Worm (Caenorhabditis elegans) whole organism, L3 larva: ENCODE measurements around the gene K04G11.3.

Experiments used
- elt-3 ChIP-seq, 3 experiments: fragments of 150-350 bp in 1 of 3; sonication (generic microtip) in 2 of 3; optimal IDR thresholded peaks; 2 replicates in 2 of 3; 4 replicates in 1 of 3; lab custom pipeline; 2014 to 2017; ENCODE audit warnings: missing biosample characterization in 3 of 3, missing genetic modification characterization in 3 of 3
- nhr-11 ChIP-seq: fragments of 150-350 bp; optimal IDR thresholded peaks from 2 replicates; lab custom pipeline; 2014; ENCODE audit warnings: missing biosample characterization, missing genetic modification characterization
- nhr-12 ChIP-seq: fragments of 150-350 bp; optimal IDR thresholded peaks from 2 replicates; lab custom pipeline; 2014; ENCODE audit warnings: missing biosample characterization, missing genetic modification characterization
- sea-2 ChIP-seq: fragments of 150-350 bp; sonication (generic microtip); optimal IDR thresholded peaks from 4 replicates; lab custom pipeline; 2014; ENCODE audit warnings: missing biosample characterization, missing genetic modification reagents, missing genetic modification characterization
- snpc-4 ChIP-seq: fragments of 150-350 bp; optimal IDR thresholded peaks from 2 replicates; lab custom pipeline; 2014; ENCODE audit warnings: missing biosample characterization, missing genetic modification characterization
- ztf-11 ChIP-seq: fragments of 150-350 bp; optimal IDR thresholded peaks from 2 replicates; lab custom pipeline; 2014; ENCODE audit warnings: missing biosample characterization, missing genetic modification characterization

- TF ChIP-seq snpc-4 (tag; lab: Kevin White, UChicago) (no peak), elt-3 (tag; optimal IDR thresholded peaks at IDR 0.05; lab: Kevin White, UChicago) (no peak), ztf-11 (tag; lab: Kevin White, UChicago) (no peak), nhr-12 (tag; lab: Kevin White, UChicago) (no peak), nhr-11 (tag; lab: Kevin White, UChicago) (no peak), sea-2 (no peak)
Measured at ce11 chrX:14340381-14340780, 7.1 kb downstream of the K04G11.3 start, which contains the start of gene sel-7.
